Worm (Caenorhabditis elegans) whole organism, young adult: ENCODE data around the gene M04G7.2.
A peak's percentile ranks its signal among the peaks of the same experiment; 100 is the strongest.

Experiments
- C06A6.2 ChIP-seq: fragments of 200-800 bp; sonication (Bioruptor generic); conservative IDR thresholded peaks from 2 replicates; pipeline ENCODE4 v1.3.6; 2022; ENCODE audit warnings: missing genetic modification characterization, missing compliant biosample characterization
- C17E4.6 ChIP-seq: fragments of 200-800 bp; sonication (Bioruptor generic); IDR thresholded peaks from 2 replicates; pipeline ENCODE4 v1.3.6; 2022; ENCODE audit warnings: missing genetic modification reagents, missing genetic modification characterization, missing compliant biosample characterization
- D2030.7 ChIP-seq: fragments of 200-800 bp; sonication (Bioruptor generic); IDR thresholded peaks from 2 replicates; pipeline ENCODE4 v1.3.6; 2022; ENCODE audit warnings: missing genetic modification reagents, missing genetic modification characterization, missing compliant biosample characterization
- F10E7.11 ChIP-seq: sonication (generic microtip); optimal IDR thresholded peaks from 2 replicates; lab custom pipeline; 2017; ENCODE audit warnings: mild to moderate bottlenecking, missing genetic modification characterization, moderate library complexity, missing compliant biosample characterization
- F23B12.7 ChIP-seq: sonication (generic microtip); optimal IDR thresholded peaks from 2 replicates; lab custom pipeline; 2017; ENCODE audit warnings: missing genetic modification characterization, mild to moderate bottlenecking, missing compliant biosample characterization, antibody characterized with exemption, moderate library complexity; ENCODE audit not compliant: insufficient read depth
- F33H1.4 ChIP-seq: fragments of 200-800 bp; sonication (Bioruptor generic); IDR thresholded peaks from 2 replicates; pipeline ENCODE4 v1.3.6; 2022; ENCODE audit warnings: missing genetic modification reagents, missing genetic modification characterization, missing compliant biosample characterization
- F52B5.7 ChIP-seq: sonication (generic microtip); optimal IDR thresholded peaks from 2 replicates; lab custom pipeline; 2016; ENCODE audit warnings: mild to moderate bottlenecking, missing genetic modification characterization, missing compliant biosample characterization
- K11D2.4 ChIP-seq: fragments of 200-800 bp; sonication (Bioruptor generic); IDR thresholded peaks from 2 replicates; pipeline ENCODE4 v1.3.6; 2022; ENCODE audit warnings: missing genetic modification reagents, missing genetic modification characterization, missing compliant biosample characterization
- K12H6.12 ChIP-seq: fragments of 200-800 bp; sonication (Bioruptor generic); optimal IDR thresholded peaks from 2 replicates; lab custom pipeline; 2018; ENCODE audit warnings: mild to moderate bottlenecking, missing genetic modification characterization, missing compliant biosample characterization
- T07F8.4 ChIP-seq: sonication (generic microtip); optimal IDR thresholded peaks from 2 replicates; lab custom pipeline; 2016; ENCODE audit warnings: mild to moderate bottlenecking, missing genetic modification characterization, moderate library complexity, missing compliant biosample characterization
- Y53F4B.3 ChIP-seq: fragments of 200-800 bp; sonication (Bioruptor generic); IDR thresholded peaks from 2 replicates; pipeline ENCODE4 v1.3.6; 2022; ENCODE audit warnings: missing genetic modification reagents, missing genetic modification characterization, missing compliant biosample characterization
- Y67H2A.10 ChIP-seq: fragments of 200-800 bp; sonication (Bioruptor generic); conservative IDR thresholded peaks from 2 replicates; pipeline ENCODE4 v1.3.6; 2022; ENCODE audit warnings: missing genetic modification reagents, missing genetic modification characterization, missing compliant biosample characterization
- Y79H2A.3 ChIP-seq: fragments of 200-800 bp; sonication (Bioruptor generic); conservative IDR thresholded peaks from 2 replicates; pipeline ENCODE4 v1.3.6; 2022; ENCODE audit warnings: missing genetic modification reagents, missing genetic modification characterization, missing compliant biosample characterization
- Y95B8A.8 ChIP-seq: fragments of 200-800 bp; sonication (Bioruptor generic); IDR thresholded peaks from 2 replicates; pipeline ENCODE4 v1.3.6; 2022; ENCODE audit warnings: missing genetic modification reagents, missing genetic modification characterization, missing compliant biosample characterization
- ZK185.1 ChIP-seq: sonication (generic microtip); optimal IDR thresholded peaks from 2 replicates; lab custom pipeline; 2016; ENCODE audit warnings: mild to moderate bottlenecking, missing genetic modification characterization, missing compliant biosample characterization; ENCODE audit not compliant: poor library complexity, severe bottlenecking
- aptf-2 ChIP-seq: fragments of 200-800 bp; sonication (Bioruptor generic); conservative IDR thresholded peaks from 2 replicates; pipeline ENCODE4 v1.3.6; 2022; ENCODE audit warnings: missing genetic modification reagents, missing genetic modification characterization, missing compliant biosample characterization
- athp-1 ChIP-seq: sonication (generic microtip); optimal IDR thresholded peaks from 2 replicates; lab custom pipeline; 2017; ENCODE audit warnings: mild to moderate bottlenecking, missing genetic modification characterization, missing compliant biosample characterization
- attf-3 ChIP-seq: fragments of 200-800 bp; sonication (Bioruptor generic); conservative IDR thresholded peaks from 2 replicates; pipeline ENCODE4 v1.3.6; 2022; ENCODE audit warnings: missing genetic modification reagents, missing genetic modification characterization, missing compliant biosample characterization
- bed-2 ChIP-seq: fragments of 200-800 bp; sonication (Bioruptor generic); IDR thresholded peaks from 2 replicates; pipeline ENCODE4 v1.3.6; 2022; ENCODE audit warnings: missing genetic modification reagents, missing genetic modification characterization, missing compliant biosample characterization
- cebp-1 ChIP-seq, 2 experiments: fragments of 200-800 bp in 1 of 2; sonication (Bioruptor generic) in 1 of 2; sonication (generic microtip) in 1 of 2; IDR thresholded peaks in 1 of 2; optimal IDR thresholded peaks in 1 of 2; 2 replicates each; pipeline versions ENCODE4 v1.3.6 to Lab custom; 2017 to 2022; ENCODE audit warnings: missing compliant biosample characterization in 2 of 2, missing genetic modification characterization in 2 of 2, mild to moderate bottlenecking in 1 of 2, missing genetic modification reagents in 1 of 2, moderate library complexity in 1 of 2
- ceh-40 ChIP-seq: fragments of 200-800 bp; sonication (Bioruptor generic); IDR thresholded peaks from 2 replicates; pipeline ENCODE4 v1.3.6; 2022; ENCODE audit warnings: missing genetic modification characterization, missing compliant biosample characterization
- dox-1 ChIP-seq: fragments of 200-800 bp; sonication (Bioruptor generic); IDR thresholded peaks from 2 replicates; pipeline ENCODE4 v1.3.6; 2022; ENCODE audit warnings: missing genetic modification reagents, missing genetic modification characterization, missing compliant biosample characterization
- dpff-1 ChIP-seq: sonication (generic microtip); optimal IDR thresholded peaks from 2 replicates; lab custom pipeline; 2017; ENCODE audit warnings: mild to moderate bottlenecking, missing genetic modification characterization, missing compliant biosample characterization
- ets-4 ChIP-seq: fragments of 200-800 bp; sonication (Bioruptor generic); optimal IDR thresholded peaks from 2 replicates; lab custom pipeline; 2018; ENCODE audit warnings: mild to moderate bottlenecking, missing genetic modification characterization, missing compliant biosample characterization
- hlh-12 ChIP-seq: sonication (generic microtip); optimal IDR thresholded peaks from 2 replicates; lab custom pipeline; 2016; ENCODE audit warnings: missing genetic modification characterization, missing compliant biosample characterization
- hlh-26 ChIP-seq: fragments of 200-800 bp; sonication (Bioruptor generic); conservative IDR thresholded peaks from 2 replicates; pipeline ENCODE4 v1.3.6; 2022; ENCODE audit warnings: missing genetic modification reagents, missing genetic modification characterization, missing compliant biosample characterization
- hmg-1.2 ChIP-seq: fragments of 200-800 bp; sonication (Bioruptor generic); IDR thresholded peaks from 2 replicates; pipeline ENCODE4 v1.3.6; 2022; ENCODE audit warnings: missing genetic modification reagents, missing genetic modification characterization, missing compliant biosample characterization
- let-607 ChIP-seq, 2 experiments: fragments of 200-800 bp in 1 of 2; sonication (Bioruptor generic) in 1 of 2; sonication (generic microtip) in 1 of 2; optimal IDR thresholded peaks; 2 replicates each; lab custom pipeline; 2016 to 2018; ENCODE audit warnings: mild to moderate bottlenecking in 2 of 2, missing compliant biosample characterization in 2 of 2, missing genetic modification characterization in 2 of 2, moderate library complexity in 2 of 2, missing genotype in 1 of 2
- lin-35 ChIP-seq, 3 experiments: fragments of 150-350 bp in 2 of 3; sonication (generic microtip) in 1 of 3; optimal IDR thresholded peaks; 2 replicates each; lab custom pipeline; 2014 to 2018; ENCODE audit warnings: missing biosample characterization in 3 of 3, missing genetic modification characterization in 3 of 3, missing genetic modification reagents in 3 of 3
- lsl-1 ChIP-seq: fragments of 200-800 bp; sonication (Bioruptor generic); optimal IDR thresholded peaks from 2 replicates; lab custom pipeline; 2018; ENCODE audit warnings: mild to moderate bottlenecking, missing genetic modification characterization, moderate library complexity, missing compliant biosample characterization
- madf-10 ChIP-seq: sonication (generic microtip); optimal IDR thresholded peaks from 2 replicates; lab custom pipeline; 2016; ENCODE audit warnings: mild to moderate bottlenecking, missing genetic modification characterization, missing compliant biosample characterization
- nhr-27 ChIP-seq: fragments of 200-800 bp; sonication (Bioruptor generic); optimal IDR thresholded peaks from 2 replicates; lab custom pipeline; 2018; ENCODE audit warnings: mild to moderate bottlenecking, missing genetic modification characterization, moderate library complexity, missing compliant biosample characterization
- pbrm-1 ChIP-seq: fragments of 200-800 bp; sonication (Bioruptor generic); IDR thresholded peaks from 2 replicates; pipeline ENCODE4 v1.3.6; 2022; ENCODE audit warnings: missing genetic modification reagents, missing genetic modification characterization, missing compliant biosample characterization
- pha-4 ChIP-seq: fragments of 150-350 bp; sonication (generic microtip); optimal IDR thresholded peaks from 2 replicates; lab custom pipeline; 2014; ENCODE audit warnings: missing biosample characterization, missing genetic modification reagents, missing genetic modification characterization
- snpc-1.1 ChIP-seq: sonication (generic microtip); optimal IDR thresholded peaks from 2 replicates; lab custom pipeline; 2017; ENCODE audit warnings: missing genetic modification characterization, mild to moderate bottlenecking, missing compliant biosample characterization, antibody characterized with exemption, moderate library complexity, missing genotype, missing genetic modification reagents; ENCODE audit not compliant: insufficient read depth
- snpc-3.4 ChIP-seq: sonication (generic microtip); optimal IDR thresholded peaks from 2 replicates; lab custom pipeline; 2017; ENCODE audit warnings: missing genetic modification characterization, mild to moderate bottlenecking, missing compliant biosample characterization, antibody characterized with exemption, moderate library complexity, missing genotype, missing genetic modification reagents
- snpc-4 ChIP-seq, 5 experiments: fragments of 150-350 bp in 1 of 5; sonication (generic microtip) in 4 of 5; optimal IDR thresholded peaks; 2 replicates each; lab custom pipeline; 2014 to 2018; ENCODE audit warnings: missing genetic modification characterization in 5 of 5, missing biosample characterization in 3 of 5, antibody characterized with exemption in 2 of 5, mild to moderate bottlenecking in 2 of 5, missing compliant biosample characterization in 2 of 5, missing genotype in 2 of 5, moderate library complexity in 2 of 5, missing genetic modification reagents in 1 of 5
- tlf-1 ChIP-seq: fragments of 200-800 bp; sonication (Bioruptor generic); optimal IDR thresholded peaks from 2 replicates; lab custom pipeline; 2018; ENCODE audit warnings: mild to moderate bottlenecking, missing genetic modification characterization, missing compliant biosample characterization
- unc-62 ChIP-seq: fragments of 150-350 bp; optimal IDR thresholded peaks from 2 replicates; lab custom pipeline; 2014; ENCODE audit warnings: missing biosample characterization, missing genetic modification reagents, missing genetic modification characterization
- ztf-18 ChIP-seq: sonication (generic microtip); optimal IDR thresholded peaks from 2 replicates; lab custom pipeline; 2016; ENCODE audit warnings: missing genotype, mild to moderate bottlenecking, missing genetic modification characterization, missing compliant biosample characterization
- ztf-26 ChIP-seq: sonication (generic microtip); optimal IDR thresholded peaks from 2 replicates; lab custom pipeline; 2017; ENCODE audit warnings: missing genetic modification characterization, missing compliant biosample characterization
- ztf-6 ChIP-seq: fragments of 200-800 bp; sonication (Bioruptor generic); IDR thresholded peaks from 2 replicates; pipeline ENCODE4 v1.3.6; 2022; ENCODE audit warnings: missing genetic modification reagents, missing genetic modification characterization, missing compliant biosample characterization

Gene M04G7.2

ce11 chrIV:454816-455215 lies 6.0 kb downstream of the M04G7.2 start, which contains the start of the genes Y66H1A.8 and M04G7.5:
Y66H1A.8 (minus strand) TSS chrIV:454916.
M04G7.5 (plus strand) TSS chrIV:455073.
- TF ChIP-seq snpc-1.1 (no peak), C06A6.2 (GFP tag; lab: Robert Waterston, UW) (no peak), ztf-18 (tag; lab: Kevin White, UChicago) (no peak), F33H1.4 (GFP tag; lab: Robert Waterston, UW) (no peak), C17E4.6 (no peak), F52B5.7 (tag; lab: Kevin White, UChicago) (no peak), Y79H2A.3 (no peak)
- TF ChIP-seq, all 124 proteins: peak for 0

DNA sequence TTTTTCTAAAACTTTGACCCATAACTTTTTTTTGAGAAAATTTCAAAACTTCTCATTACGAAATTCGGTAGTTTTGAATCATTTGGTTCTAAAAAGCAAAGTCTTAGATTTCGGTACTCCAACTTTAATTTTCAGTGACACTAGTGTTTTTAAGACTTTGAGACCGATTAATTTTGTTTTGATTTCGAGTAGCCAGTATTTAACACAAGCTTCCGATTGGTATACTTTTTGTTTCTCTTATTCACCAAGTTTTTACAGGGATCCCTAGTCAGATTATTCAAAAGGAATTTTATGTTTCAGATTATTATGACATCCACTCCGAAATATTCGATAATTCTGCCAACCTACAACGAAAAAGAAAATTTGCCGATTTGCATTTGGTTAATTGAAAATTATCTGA lies 15.5 kb downstream of the M04G7.2 start, which contains the start of gene dpm-1:
Gene dpm-1 (plus strand): TSS at position 301 of the 400 bp plus-strand sequence.
- TF ChIP-seq hlh-12 (tag; lab: Kevin White, UChicago) (no peak), hmg-1.2 (GFP tag; lab: Robert Waterston, UW) (no peak), Y53F4B.3 (no peak), unc-62 (no peak), F10E7.11 (tag; lab: Kevin White, UChicago) (no peak), ceh-40 (GFP tag; lab: Robert Waterston, UW) (no peak)

ce11 chrIV:443622-444021 lies 17.2 kb downstream of the M04G7.2 start, which contains the start of gene mrpl-55:
mrpl-55 (plus strand) TSS chrIV:443985.
- TF ChIP-seq bed-2, result no peak
- peak; percentile 27 for TF ChIP-seq tlf-1 (GFP tag; lab: Kevin White, UChicago)
- peak; percentile 55 for TF ChIP-seq ZK185.1 (tag; lab: Kevin White, UChicago)
- TF ChIP-seq nhr-27, result no peak
- TF ChIP-seq lsl-1 (GFP tag; lab: Kevin White, UChicago), result peak; percentile 25
- TF ChIP-seq snpc-3.4 (tag; lab: Kevin White, UChicago), result peak; percentile 41
- no peak for TF ChIP-seq pha-4
- 0 out of 2 replicates have a peak, but pooled peaks have one; percentile 11 for TF ChIP-seq ztf-6 (GFP tag; lab: Robert Waterston, UW)
- no peak for TF ChIP-seq ets-4 (GFP tag; lab: Kevin White, UChicago)
- peak; percentile 13; the same call in 1 of the 2 replicates for TF ChIP-seq K11D2.4 (GFP tag; lab: Robert Waterston, UW)
- TF ChIP-seq F33H1.4 (GFP tag; lab: Robert Waterston, UW), result peak; percentile 51; the same call in 1 of the 2 replicates
- no peak for TF ChIP-seq Y95B8A.8 (GFP tag; lab: Robert Waterston, UW)
- no peak for TF ChIP-seq dpff-1
- peak; percentile 30 for TF ChIP-seq F23B12.7 (tag; lab: Kevin White, UChicago)
- no peak for TF ChIP-seq cebp-1 (GFP tag; IDR thresholded peaks at IDR 0.05; lab: Robert Waterston, UW)
- TF ChIP-seq cebp-1 (tag; optimal IDR thresholded peaks at IDR 0.05; lab: Kevin White, UChicago), result peak; percentile 59
- 0 out of 2 replicates have a peak, but pooled peaks have one; percentile 8 for TF ChIP-seq aptf-2
- TF ChIP-seq madf-10 (tag; lab: Kevin White, UChicago), result peak; percentile 21
- TF ChIP-seq ztf-26, result peak; percentile 68
- no peak for TF ChIP-seq Y67H2A.10 (GFP tag; lab: Robert Waterston, UW)
- TF ChIP-seq dox-1, result peak; percentile 63; the same call in 1 of the 2 replicates
- 0 out of 2 replicates have a peak, but pooled peaks have one; percentile 24 for TF ChIP-seq attf-3 (GFP tag; lab: Robert Waterston, UW)
- TF ChIP-seq let-607 (tag; optimal IDR thresholded peaks at IDR 0.05; lab: Kevin White, UChicago), result peak in 1 of 2 experiments; percentile 72
- no peak for TF ChIP-seq T07F8.4
- TF ChIP-seq hmg-1.2 (GFP tag; lab: Robert Waterston, UW), result peak; percentile 73
- TF ChIP-seq athp-1 (tag; lab: Kevin White, UChicago), result peak; percentile 49
- TF ChIP-seq K12H6.12 (tag; lab: Kevin White, UChicago), result peak; percentile 29
- peak; percentile 73 for TF ChIP-seq D2030.7 (GFP tag; lab: Robert Waterston, UW)
- peak; percentile 47; the same call in 1 of the 2 replicates for TF ChIP-seq pbrm-1 (GFP tag; lab: Robert Waterston, UW)
- TF ChIP-seq unc-62, result no peak
- TF ChIP-seq lin-35 (GFP tag; optimal IDR thresholded peaks at IDR 0.05; lab: Kevin White, UChicago), result peak in 1 of 3 experiments; percentile 91
- TF ChIP-seq snpc-4 (GFP tag; optimal IDR thresholded peaks at IDR 0.05; lab: Kevin White, UChicago), result peak; percentile 13
- peak; percentile 24 to 65 (median 56) for TF ChIP-seq snpc-4 (tag; optimal IDR thresholded peaks at IDR 0.05; lab: Kevin White, UChicago)
- TF ChIP-seq hlh-26 (GFP tag; lab: Robert Waterston, UW), result no peak
